Fruit fly (Drosophila melanogaster): ENCODE results near the gene Rev1.

Rev1 gene

DNA sequence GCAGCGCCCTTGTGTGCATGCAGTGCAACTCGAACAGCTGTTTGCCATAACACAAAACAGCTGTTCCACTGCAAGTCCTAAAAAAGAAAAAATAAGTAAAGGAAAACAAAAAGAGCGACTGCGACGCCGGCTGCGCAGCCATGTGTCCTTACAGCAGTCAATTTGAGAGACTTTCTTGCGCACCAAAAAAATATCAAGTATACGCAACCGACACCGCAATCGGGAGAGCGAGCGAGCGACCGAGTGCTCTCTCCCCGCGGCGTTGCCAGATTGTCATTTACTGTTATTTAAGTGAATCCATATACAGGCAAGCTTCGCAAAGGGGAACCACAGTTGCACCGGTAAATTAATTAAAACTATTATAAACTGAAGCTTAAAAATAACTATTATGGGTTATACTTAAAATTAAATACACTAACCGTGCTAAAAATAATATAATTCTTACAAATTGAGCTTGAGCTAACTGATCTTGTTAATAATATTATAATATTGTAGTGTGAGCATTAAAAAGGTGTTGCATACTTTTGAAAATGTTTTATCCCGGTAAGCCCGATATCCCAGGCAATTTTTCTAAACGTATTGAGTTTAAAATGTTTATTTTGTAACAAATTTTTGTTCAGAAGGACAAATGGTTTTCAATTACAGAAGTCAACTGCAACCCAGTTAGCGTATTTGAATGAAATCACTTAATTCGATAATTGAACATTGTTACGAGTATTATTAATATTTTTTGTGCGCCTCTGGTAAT lies 24.1 kb upstream of the Rev1 start (continued):
- TF ChIP-seq eyg (GFP tag; optimal IDR thresholded peaks at IDR 0.05) (no peak), CHES-1-like (GFP tag; optimal IDR thresholded peaks at IDR 0.05) (peak; percentile 40), pita (GFP tag; optimal IDR thresholded peaks at IDR 0.05) (no peak), Opbp (GFP tag; IDR thresholded peaks at IDR 0.05; ENCODE audit: partially characterized antibody) (0 out of 3 replicates have a peak, but pooled peaks have one; percentile 25), CG10274 (GFP tag; optimal IDR thresholded peaks at IDR 0.05) (no peak), CG32532 (GFP tag; IDR thresholded peaks at IDR 0.05) (peak; percentile 70), zen (tag; optimal IDR thresholded peaks at IDR 0.05) (no peak), sr (GFP tag; IDR thresholded peaks at IDR 0.05) (no peak), CG12299 (tag; optimal IDR thresholded peaks at IDR 0.05) (no peak), CG15073 (GFP tag; optimal IDR thresholded peaks at IDR 0.05) (no peak), unpg (GFP tag; optimal IDR thresholded peaks at IDR 0.05) (peak; percentile 29), D19A (tag; optimal IDR thresholded peaks at IDR 0.05) (peak; percentile 21), CG9817 (tag; optimal IDR thresholded peaks at IDR 0.05) (peak; percentile 67), CG15601 (tag; optimal IDR thresholded peaks at IDR 0.05) (no peak), Max (GFP tag; optimal IDR thresholded peaks at IDR 0.05) (no peak), ato (GFP tag; IDR thresholded peaks at IDR 0.05; ENCODE audit: partially characterized antibody) (no peak), CG4854 (GFP tag; optimal IDR thresholded peaks at IDR 0.05) (no peak), Oaz (GFP tag; IDR thresholded peaks at IDR 0.05) (no peak; the same call in 1 of the 2 replicates), Ets65A (GFP tag) (peak; percentile 81), CG8388 (GFP tag; optimal IDR thresholded peaks at IDR 0.05) (peak; percentile 25), CG9932 (GFP tag; IDR thresholded peaks at IDR 0.05) (peak; percentile 74), br (optimal IDR thresholded peaks at IDR 0.05) (no peak), Meics (GFP tag; optimal IDR thresholded peaks at IDR 0.05) (peak; percentile 15), CG12071 (GFP tag; optimal IDR thresholded peaks at IDR 0.05) (no peak), aop (GFP tag; IDR thresholded peaks at IDR 0.05) (no peak), CG9215 (GFP tag; IDR thresholded peaks at IDR 0.05) (peak; percentile 46), MBD-R2 (GFP tag; IDR thresholded peaks at IDR 0.05) (peak; percentile 12; the same call in 1 of the 2 replicates), Camta (GFP tag; optimal IDR thresholded peaks at IDR 0.05) (no peak), lilli (GFP tag; optimal IDR thresholded peaks at IDR 0.05) (peak; percentile 57), yki (optimal IDR thresholded peaks at IDR 0.05) (no peak), dpn (GFP tag; optimal IDR thresholded peaks at IDR 0.05) (peak in 1 of 2 experiments; percentile 25), CG8944 (GFP tag; optimal IDR thresholded peaks at IDR 0.05) (no peak), slp2 (GFP tag; optimal IDR thresholded peaks at IDR 0.05) (no peak), CG4328 (GFP tag; optimal IDR thresholded peaks at IDR 0.05) (no peak), scrt (GFP tag; optimal IDR thresholded peaks at IDR 0.05) (no peak), ab (GFP tag; optimal IDR thresholded peaks at IDR 0.05) (no peak), CG16815 (GFP tag; optimal IDR thresholded peaks at IDR 0.05) (peak; percentile 26), Bdp1 (GFP tag; optimal IDR thresholded peaks at IDR 0.05) (no peak), tx (GFP tag; optimal IDR thresholded peaks at IDR 0.05) (no peak), run (tag; optimal IDR thresholded peaks at IDR 0.05) (no peak), CG7372 (GFP tag; IDR thresholded peaks at IDR 0.05) (peak; percentile 91), CG3838 (GFP tag; optimal IDR thresholded peaks at IDR 0.05) (no peak), Myb (GFP tag; optimal IDR thresholded peaks at IDR 0.05) (no peak), CG30431 (GFP tag; optimal IDR thresholded peaks at IDR 0.05) (no peak), CG3065 (GFP tag; optimal IDR thresholded peaks at IDR 0.05) (no peak), CG8478 (optimal IDR thresholded peaks at IDR 0.05) (no peak), CG17802 (tag; optimal IDR thresholded peaks at IDR 0.05) (no peak), CG17829 (tag; optimal IDR thresholded peaks at IDR 0.05) (peak; percentile 7), trem (tag; optimal IDR thresholded peaks at IDR 0.05) (peak; percentile 8), CG6765 (GFP tag; optimal IDR thresholded peaks at IDR 0.05) (no peak), pros (GFP tag; optimal IDR thresholded peaks at IDR 0.05) (no peak), CG10366 (GFP tag; IDR thresholded peaks at IDR 0.05) (peak; percentile 52)
